Worm (Caenorhabditis elegans) whole organism, L2 larva: ENCODE measurements around the gene Y37H2A.14.

ENCODE experiments used
- C34F6.9 ChIP-seq: fragments of 150-350 bp; optimal IDR thresholded peaks from 2 replicates; lab custom pipeline; 2014; ENCODE audit warnings: missing biosample characterization, missing genetic modification characterization
- ZK546.5 ChIP-seq: sonication (generic microtip); optimal IDR thresholded peaks from 2 replicates; lab custom pipeline; 2017; ENCODE audit warnings: missing biosample characterization, missing genetic modification characterization
- ceh-16 ChIP-seq: fragments of 150-350 bp; optimal IDR thresholded peaks from 2 replicates; lab custom pipeline; 2014; ENCODE audit warnings: missing biosample characterization, missing genetic modification characterization
- egl-27 ChIP-seq: sonication (generic microtip); optimal IDR thresholded peaks from 3 replicates; lab custom pipeline; 2017; ENCODE audit warnings: missing biosample characterization, missing genetic modification reagents, missing genetic modification characterization
- elt-1 ChIP-seq: fragments of 150-350 bp; optimal IDR thresholded peaks from 2 replicates; lab custom pipeline; 2014; ENCODE audit warnings: missing biosample characterization, missing genetic modification characterization
- fos-1 ChIP-seq: fragments of 150-350 bp; optimal IDR thresholded peaks from 2 replicates; lab custom pipeline; 2014; ENCODE audit warnings: missing biosample characterization, missing genetic modification characterization
- gmeb-1 ChIP-seq: fragments of 150-350 bp; optimal IDR thresholded peaks from 2 replicates; lab custom pipeline; 2014; ENCODE audit warnings: missing biosample characterization, missing genetic modification characterization
- lin-11 ChIP-seq: fragments of 150-350 bp; sonication (generic microtip); optimal IDR thresholded peaks from 2 replicates; lab custom pipeline; 2014; ENCODE audit warnings: missing biosample characterization, missing genetic modification characterization, inconsistent platforms, mixed read lengths
- lin-39 ChIP-seq: fragments of 150-350 bp; optimal IDR thresholded peaks from 2 replicates; lab custom pipeline; 2014; ENCODE audit warnings: missing biosample characterization, missing genetic modification reagents, missing genetic modification characterization
- mbf-1 ChIP-seq: sonication (generic microtip); optimal IDR thresholded peaks from 2 replicates; lab custom pipeline; 2017; ENCODE audit warnings: missing biosample characterization, missing genetic modification characterization
- nhr-10 ChIP-seq: sonication (generic microtip); optimal IDR thresholded peaks from 2 replicates; lab custom pipeline; 2017; ENCODE audit warnings: missing biosample characterization, missing genetic modification characterization
- nhr-11 ChIP-seq: fragments of 150-350 bp; optimal IDR thresholded peaks from 2 replicates; lab custom pipeline; 2014; ENCODE audit warnings: missing biosample characterization, missing genetic modification characterization
- nhr-237 ChIP-seq: fragments of 150-350 bp; optimal IDR thresholded peaks from 2 replicates; lab custom pipeline; 2014; ENCODE audit warnings: missing biosample characterization, missing genetic modification characterization
- peb-1 ChIP-seq: fragments of 150-350 bp; optimal IDR thresholded peaks from 2 replicates; lab custom pipeline; 2014; ENCODE audit warnings: missing biosample characterization, missing genetic modification characterization
- skn-1 ChIP-seq: sonication (generic microtip); optimal IDR thresholded peaks from 2 replicates; lab custom pipeline; 2017; ENCODE audit warnings: missing biosample characterization, missing genetic modification characterization
- sma-3 ChIP-seq: sonication (generic microtip); optimal IDR thresholded peaks from 2 replicates; lab custom pipeline; 2016; ENCODE audit warnings: missing genetic modification reagents, missing genetic modification characterization, missing compliant biosample characterization
- sma-9 ChIP-seq, 2 experiments: fragments of 150-350 bp in 1 of 2; sonication (generic microtip) in 1 of 2; optimal IDR thresholded peaks; 2 replicates each; lab custom pipeline; 2014 to 2016; ENCODE audit warnings: missing genetic modification characterization in 2 of 2, mild to moderate bottlenecking in 1 of 2, missing biosample characterization in 1 of 2, missing compliant biosample characterization in 1 of 2, missing genetic modification reagents in 1 of 2, moderate library complexity in 1 of 2

The Y37H2A.14 gene

ce11 chrV:18191128-18191527 lies 47.6 kb downstream of the Y37H2A.14 start, which contains the start of gene clec-42:
clec-42 (plus strand) TSS chrV:18191412.
- TF ChIP-seq lin-11 (tag; lab: Kevin White, UChicago) (no peak), nhr-11 (tag; lab: Kevin White, UChicago) (no peak), sma-3 (GFP tag; lab: Kevin White, UChicago) (no peak), ZK546.5 (tag; lab: Kevin White, UChicago) (no peak), C34F6.9 (tag; lab: Kevin White, UChicago) (no peak), nhr-10 (no peak), sma-9 (GFP tag; optimal IDR thresholded peaks at IDR 0.05; lab: Kevin White, UChicago) (no peak), sma-9 (tag; optimal IDR thresholded peaks at IDR 0.05; lab: Kevin White, UChicago) (no peak), peb-1 (tag; lab: Kevin White, UChicago) (no peak), ceh-16 (tag; lab: Kevin White, UChicago) (no peak), gmeb-1 (no peak), elt-1 (tag; lab: Kevin White, UChicago) (no peak), fos-1 (tag; lab: Kevin White, UChicago) (no peak), lin-39 (tag; lab: Kevin White, UChicago) (no peak), mbf-1 (tag; lab: Kevin White, UChicago) (no peak), skn-1 (no peak), nhr-237 (tag; lab: Kevin White, UChicago) (no peak), egl-27 (no peak)
